Fruit fly (Drosophila melanogaster): Measurements from ENCODE around the gene CG34106.

DNA sequence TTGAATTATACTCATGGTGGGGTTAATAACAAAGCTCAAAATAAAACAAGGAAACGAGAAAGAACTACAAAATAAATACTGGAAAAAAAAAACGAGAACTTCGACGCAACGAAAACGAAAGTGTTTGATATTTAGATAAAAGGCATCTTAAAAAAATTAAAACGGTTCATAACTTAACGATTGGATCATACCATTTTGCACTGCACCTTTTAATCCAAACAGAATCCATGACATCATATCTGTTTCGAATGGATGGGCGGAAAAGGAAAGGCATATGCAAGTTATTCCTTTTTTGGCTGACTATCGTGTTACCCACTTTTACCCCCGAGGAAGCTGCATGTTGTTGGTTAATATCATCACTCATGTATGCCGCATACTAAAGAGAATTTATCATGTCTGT, 5.0 kb upstream of the CG34106 start, which contains the start of gene CG31784:
- TF ChIP-seq CG14711 (tag; optimal IDR thresholded peaks at IDR 0.05) (no peak), CG33017 (tag; optimal IDR thresholded peaks at IDR 0.05) (no peak), bab1 (GFP tag; optimal IDR thresholded peaks at IDR 0.05) (no peak), kay (GFP tag; ENCODE audit: borderline replicate concordance) (no peak)

Data from whole organism, adult.